Fruit fly (Drosophila melanogaster) S2 (cell line): Measurements from ENCODE around the gene lili.

Experiments
- CG8478 ChIP-seq: fragments of >200 bp; optimal IDR thresholded peaks from 2 replicates; lab custom pipeline; 2018
- CTCF ChIP-seq, 2 experiments: fragments of >200 bp; optimal IDR thresholded peaks; 2 replicates each; lab custom pipeline; 2018

lili gene

DNA sequence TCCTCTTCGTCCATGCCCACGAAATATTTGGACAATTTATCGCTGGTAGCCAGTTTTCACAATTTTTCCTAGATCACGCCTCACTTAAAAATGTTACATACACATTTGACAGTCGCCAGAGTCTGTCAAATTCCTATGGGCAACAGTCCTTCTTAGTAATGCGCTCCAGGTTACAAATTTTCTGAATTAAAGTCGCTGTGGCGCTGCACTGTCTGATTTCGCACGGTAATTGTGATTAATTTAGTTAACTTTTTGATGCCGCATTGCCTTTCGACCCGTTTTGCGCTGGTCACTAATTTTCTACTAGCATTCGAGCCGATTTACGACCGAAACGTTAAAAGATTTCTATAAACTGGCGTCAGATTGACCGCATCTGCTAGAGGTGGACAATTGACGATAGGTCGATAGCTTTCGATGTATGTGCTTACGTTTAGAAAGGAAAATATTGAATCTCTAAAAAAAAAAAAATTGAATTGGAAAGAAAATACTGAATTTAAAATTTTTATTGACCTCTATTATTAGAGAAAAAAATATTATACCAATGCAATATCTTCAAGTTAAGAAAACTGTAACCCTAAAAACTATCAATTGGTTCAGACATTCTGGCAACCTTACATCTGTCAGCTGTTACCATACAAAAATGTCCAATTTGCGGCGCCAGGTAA is at the start of gene lili, which contains the start of gene CG34150:
Gene lili (minus strand): TSS at position 376 of the 665 bp plus-strand sequence.
Gene CG34150 (plus strand): TSS at position 626 of the 665 bp plus-strand sequence.
- TF ChIP-seq CG8478 (lab: Kevin White, UChicago) (no peak), CTCF (optimal IDR thresholded peaks at IDR 0.05; lab: Kevin White, UChicago) (no peak)

DNA sequence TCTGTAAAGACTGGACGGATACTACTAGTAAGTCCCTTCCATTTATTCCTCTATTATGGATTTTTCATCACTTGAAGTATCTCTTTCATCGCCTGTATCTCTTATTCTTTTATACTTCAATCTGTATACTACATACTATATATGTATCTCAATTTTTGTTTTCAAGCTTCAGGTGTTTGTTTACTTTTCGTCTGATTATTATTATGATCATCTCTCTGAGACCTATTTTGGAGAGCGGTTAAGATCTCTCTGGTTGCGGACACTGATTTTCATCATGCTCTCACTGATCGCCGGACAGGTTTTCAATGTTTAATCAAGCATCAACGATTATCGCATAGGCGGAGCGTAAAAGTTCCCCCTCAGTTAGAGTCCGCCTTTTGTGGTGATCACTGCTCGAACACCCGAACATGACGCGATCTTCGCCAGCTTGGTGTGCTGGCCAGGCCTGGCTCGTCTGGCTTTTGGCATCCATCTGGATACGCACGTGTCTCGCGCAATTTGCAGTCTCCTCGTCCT is 48.8 kb upstream of the lili start, which contains the start of gene CG7016:
Gene CG7016 (plus strand): TSS at position 358 of the 516 bp plus-strand sequence.
- no peak for TF ChIP-seq CTCF (optimal IDR thresholded peaks at IDR 0.05; lab: Kevin White, UChicago)
- no peak for TF ChIP-seq CG8478 (lab: Kevin White, UChicago)

DNA sequence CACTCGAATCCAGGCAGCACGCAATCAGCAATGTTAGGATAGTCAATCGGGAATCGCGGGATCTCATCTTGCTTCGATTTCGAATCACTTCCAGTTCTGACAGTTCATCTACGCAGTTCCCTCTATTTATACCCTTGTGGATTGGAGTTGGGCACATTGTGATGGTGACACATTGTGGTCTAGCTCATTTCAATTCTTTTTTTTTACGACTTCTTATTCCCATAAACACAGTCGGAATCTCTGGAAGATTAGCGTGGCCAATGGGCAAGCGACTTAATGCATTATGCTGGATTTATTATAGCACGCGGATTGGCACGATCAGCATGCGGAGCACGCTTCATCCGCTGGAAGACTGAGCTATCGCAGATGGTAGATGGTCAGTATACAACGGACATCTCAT is 48.3 kb upstream of the lili start, which contains the start of gene CG13640:
Gene CG13640 (minus strand): TSS at position 101 of the 400 bp plus-strand sequence.
- TF ChIP-seq CG8478 (lab: Kevin White, UChicago): no peak
- no peak for TF ChIP-seq CTCF (optimal IDR thresholded peaks at IDR 0.05; lab: Kevin White, UChicago)

DNA sequence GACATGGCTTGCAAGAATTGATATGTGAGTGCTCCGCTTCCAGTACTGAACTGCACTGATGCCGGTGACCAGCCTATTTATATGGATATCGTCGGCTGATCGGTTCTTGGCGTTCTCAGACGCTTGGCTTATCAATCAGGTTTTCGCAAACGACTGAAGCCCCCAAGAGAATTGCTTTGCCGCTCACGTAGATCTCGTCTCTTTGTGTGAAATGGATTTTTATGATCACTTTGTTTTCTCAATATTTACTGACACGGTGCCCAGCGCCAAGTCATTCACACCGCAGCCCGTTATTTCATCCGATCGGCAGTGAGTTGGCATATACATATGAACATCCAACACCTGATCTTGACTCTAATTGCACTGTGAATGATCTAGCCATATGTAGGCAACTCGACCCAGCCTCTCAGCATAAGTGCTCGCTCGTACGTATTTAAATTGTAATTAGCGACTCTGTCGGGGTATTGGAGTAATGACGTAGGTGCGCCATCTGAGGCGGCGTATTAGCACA is 46.6 kb upstream of the lili start, which contains the start of gene CG13639:
Gene CG13639 (minus strand): TSS at position 51 of the 511 bp plus-strand sequence.
- TF ChIP-seq CG8478 (lab: Kevin White, UChicago): no peak
- no peak for TF ChIP-seq CTCF (optimal IDR thresholded peaks at IDR 0.05; lab: Kevin White, UChicago)

DNA sequence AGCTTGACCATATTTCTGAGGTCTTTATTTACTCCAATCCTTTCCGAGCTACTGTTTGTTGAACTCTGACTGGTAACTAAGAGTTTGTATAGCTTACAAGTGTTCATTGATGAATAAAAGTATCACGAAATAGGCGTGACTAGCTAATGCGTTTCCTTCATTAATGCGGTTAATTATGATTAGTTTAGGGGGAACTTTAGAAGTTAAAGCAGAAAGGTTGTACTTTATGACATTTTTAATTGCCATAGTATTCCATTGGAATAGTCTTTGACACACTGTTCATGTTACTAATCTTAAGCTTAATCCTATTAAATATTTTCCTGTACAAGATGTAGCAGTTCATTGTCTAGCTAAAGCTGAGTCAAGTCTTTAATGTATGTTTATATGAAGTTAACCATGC is 45.9 kb upstream of the lili start, which contains the start of gene ppk22:
Gene ppk22 (minus strand): TSS at position 101 of the 400 bp plus-strand sequence.
- TF ChIP-seq CG8478 (lab: Kevin White, UChicago): no peak
- TF ChIP-seq CTCF (optimal IDR thresholded peaks at IDR 0.05; lab: Kevin White, UChicago): no peak

DNA sequence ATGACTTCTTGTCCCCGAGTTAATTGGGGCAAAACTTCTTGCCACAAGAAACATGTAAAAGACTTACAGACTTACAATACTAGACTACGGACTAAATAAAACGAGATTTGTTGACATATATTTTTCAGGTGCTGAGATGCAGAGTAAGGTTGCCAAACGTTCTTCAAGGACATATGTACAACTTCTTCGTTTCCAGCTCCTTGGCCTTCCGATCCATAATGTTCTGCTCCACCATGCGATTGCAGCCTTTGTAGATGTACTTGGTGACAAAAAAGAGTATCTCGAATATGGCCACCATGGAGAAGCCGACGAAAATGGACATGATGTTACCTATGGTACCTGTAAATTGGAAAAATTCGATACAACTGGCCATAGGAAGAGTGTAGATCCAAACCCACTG is 43.6 kb upstream of the lili start, which contains the start of gene CAH4:
Gene CAH4 (minus strand): TSS at position 101 of the 400 bp plus-strand sequence.
- TF ChIP-seq CTCF (optimal IDR thresholded peaks at IDR 0.05; lab: Kevin White, UChicago) (no peak), CG8478 (lab: Kevin White, UChicago) (no peak)

DNA sequence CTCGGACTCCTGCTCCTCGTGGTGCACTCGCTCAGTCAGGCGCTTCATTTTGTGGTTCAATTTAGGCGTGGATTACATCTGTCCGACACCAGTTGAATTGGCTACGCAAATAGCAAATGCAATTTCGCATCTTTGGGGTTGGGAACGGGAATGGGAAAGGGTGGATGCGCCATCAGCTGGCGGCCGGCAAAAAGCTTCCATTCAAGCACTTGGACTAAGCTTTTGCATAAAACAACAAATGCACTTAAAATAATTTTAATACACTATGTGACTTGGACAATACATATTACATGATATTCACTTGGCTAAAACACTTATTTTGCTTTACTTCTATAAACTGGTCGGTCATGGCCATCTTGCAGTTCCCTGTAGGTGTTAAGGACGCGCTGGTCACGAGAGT is 42.3 kb upstream of the lili start, which contains the start of gene HDAC11:
Gene HDAC11 (minus strand): TSS at position 101 of the 400 bp plus-strand sequence.
- TF ChIP-seq CTCF (optimal IDR thresholded peaks at IDR 0.05; lab: Kevin White, UChicago) (no peak), CG8478 (lab: Kevin White, UChicago) (no peak)

DNA sequence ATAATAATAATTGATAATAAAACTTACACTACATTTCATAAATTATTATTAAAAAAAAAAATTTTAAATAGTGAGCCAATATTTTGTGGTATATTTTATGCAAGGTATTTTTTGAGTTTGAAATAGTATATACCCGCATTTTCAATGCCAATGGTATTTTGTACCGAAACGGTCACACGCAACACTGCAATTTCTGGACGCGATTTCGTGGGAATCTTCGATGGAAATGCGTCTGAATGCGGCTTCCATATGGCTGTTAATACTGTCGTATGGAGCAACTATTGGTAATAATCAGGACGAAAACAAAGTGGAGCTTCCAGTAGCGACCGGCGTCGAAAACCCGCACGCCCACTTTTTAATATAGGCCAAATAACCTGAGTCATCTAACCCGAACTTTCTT is 37.6 kb upstream of the lili start, which contains the start of gene Nct:
Gene Nct (plus strand): TSS at position 173 of the 400 bp plus-strand sequence.
- TF ChIP-seq CG8478 (lab: Kevin White, UChicago) (no peak), CTCF (optimal IDR thresholded peaks at IDR 0.05; lab: Kevin White, UChicago) (no peak)

DNA sequence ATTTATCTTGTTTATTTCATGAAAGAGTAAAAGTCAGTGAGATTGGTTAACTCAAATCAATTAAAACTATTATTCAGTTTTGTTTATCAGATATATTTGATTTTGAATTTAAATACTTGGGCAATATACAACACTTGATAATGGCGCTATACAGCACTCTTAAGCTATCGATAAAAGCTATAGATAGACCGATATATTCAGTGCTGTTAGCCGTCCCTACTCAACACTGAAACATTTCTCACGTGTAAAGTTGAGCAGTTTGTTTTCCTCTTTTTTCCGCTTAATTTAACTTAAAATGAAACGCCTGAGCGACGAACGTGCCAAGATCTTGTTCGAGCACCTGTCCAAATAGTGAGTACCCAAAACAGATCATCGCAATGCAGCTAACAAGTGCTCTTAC is 36.6 kb upstream of the lili start, which contains the start of gene CG7006:
Gene CG7006 (plus strand): TSS at position 208 of the 400 bp plus-strand sequence.
- no peak for TF ChIP-seq CTCF (optimal IDR thresholded peaks at IDR 0.05; lab: Kevin White, UChicago)
- no peak for TF ChIP-seq CG8478 (lab: Kevin White, UChicago)

DNA sequence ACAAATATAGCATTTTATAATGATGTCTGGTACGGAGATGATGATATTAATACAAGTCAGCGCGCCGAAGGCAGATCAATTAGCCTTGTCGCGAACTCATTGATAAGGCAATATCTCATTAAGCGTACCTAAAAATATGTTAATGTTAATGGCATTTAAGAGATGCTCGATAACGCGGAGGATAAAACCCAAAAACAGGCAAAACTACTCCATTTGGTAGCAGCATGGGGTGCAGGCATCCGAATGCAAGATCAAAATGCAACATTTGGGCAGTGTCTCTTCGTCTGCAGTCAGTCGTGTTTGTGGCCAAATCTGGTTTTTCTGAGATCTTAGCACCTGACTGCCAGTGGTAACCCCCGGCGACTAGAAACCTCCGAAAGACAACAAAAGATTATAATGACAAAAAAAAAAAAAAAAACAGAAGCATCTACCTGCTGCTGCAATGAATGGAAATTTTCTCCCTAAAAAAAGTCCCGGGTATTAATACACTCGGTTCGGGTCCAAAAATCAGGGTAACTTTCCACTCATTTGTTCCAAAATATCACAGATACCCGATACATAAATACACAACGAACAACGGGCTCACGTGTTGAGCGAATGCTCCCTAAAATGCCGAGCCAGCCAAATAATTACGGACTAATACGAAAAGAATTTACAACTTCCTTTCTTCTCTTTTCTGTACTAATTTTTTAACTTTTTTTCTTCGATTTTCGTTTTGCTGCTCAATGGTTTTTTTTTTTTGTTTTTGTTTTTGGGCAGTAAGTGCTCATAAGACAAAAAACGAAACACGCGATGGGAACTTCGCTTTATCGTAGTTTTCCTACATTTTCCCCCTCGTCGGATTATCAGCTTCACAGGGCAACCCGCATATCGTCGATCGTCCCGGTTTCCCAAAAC is 32.4 kb upstream of the lili start:
- TF ChIP-seq CG8478 (lab: Kevin White, UChicago) (no peak), CTCF (optimal IDR thresholded peaks at IDR 0.05; lab: Kevin White, UChicago) (no peak)

DNA sequence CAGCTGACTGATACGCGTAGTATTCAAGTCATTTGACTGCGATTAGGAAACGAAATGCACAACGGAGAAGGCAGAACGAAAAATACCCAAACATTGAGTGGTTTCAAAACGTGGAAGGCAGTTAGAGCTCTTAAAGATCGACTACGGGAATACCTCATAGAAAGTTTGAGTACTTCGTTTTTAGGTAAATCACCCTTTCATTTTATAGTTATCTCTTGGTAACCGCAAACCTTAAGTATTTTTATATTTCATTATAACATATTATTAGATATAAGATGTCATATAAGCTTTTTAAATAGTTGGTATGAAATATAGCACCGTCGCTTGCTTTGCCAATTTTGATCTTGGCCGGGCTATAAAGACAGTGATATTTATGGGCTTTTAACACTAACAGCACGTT is 31.3 kb upstream of the lili start:
- TF ChIP-seq CG8478 (lab: Kevin White, UChicago): no peak
- TF ChIP-seq CTCF (optimal IDR thresholded peaks at IDR 0.05; lab: Kevin White, UChicago): no peak

DNA sequence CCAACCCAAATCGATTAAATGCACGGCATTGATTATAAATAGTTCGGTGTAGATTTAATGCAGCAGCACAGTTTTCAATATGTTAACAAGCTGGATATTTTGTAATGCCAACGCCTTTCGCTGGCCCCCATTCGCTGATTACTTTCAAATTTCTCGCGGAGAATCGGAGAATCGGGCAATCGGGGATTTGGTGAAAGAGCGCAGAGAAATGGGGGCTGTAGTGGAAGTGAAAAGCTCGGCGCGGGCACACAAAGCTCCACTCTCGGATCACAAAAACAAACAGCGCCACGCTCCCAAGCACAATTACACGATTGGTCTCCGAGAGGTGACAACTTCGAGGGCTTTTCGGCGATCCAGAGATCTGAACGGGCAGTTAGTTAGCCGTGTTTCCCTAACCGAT is 27.8 kb upstream of the lili start, which contains the start of gene Esp:
Gene Esp (plus strand): TSS at position 301 of the 400 bp plus-strand sequence.
- no peak for TF ChIP-seq CG8478 (lab: Kevin White, UChicago)
- no peak for TF ChIP-seq CTCF (optimal IDR thresholded peaks at IDR 0.05; lab: Kevin White, UChicago)

DNA sequence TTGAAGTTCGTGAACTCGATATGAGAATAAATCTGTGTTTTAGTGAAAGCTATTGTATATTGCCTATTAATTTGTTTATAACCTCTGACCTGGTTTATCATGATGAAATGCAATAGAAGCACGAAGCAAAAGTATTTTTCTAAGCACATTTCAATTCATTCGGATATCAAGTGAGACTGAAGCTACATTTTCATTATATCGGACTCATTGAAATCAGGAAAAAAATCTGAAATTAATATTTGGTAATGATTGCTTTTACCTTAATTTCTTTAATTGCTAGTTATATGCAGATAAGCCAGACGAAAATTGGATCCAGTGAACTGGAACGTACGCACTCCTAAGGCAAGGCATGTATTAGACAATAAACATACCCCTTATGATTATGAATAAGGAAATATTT is 27.3 kb upstream of the lili start, which contains the start of gene CG33658:
Gene CG33658 (minus strand): TSS at position 101 of the 400 bp plus-strand sequence.
- TF ChIP-seq CG8478 (lab: Kevin White, UChicago): no peak

DNA sequence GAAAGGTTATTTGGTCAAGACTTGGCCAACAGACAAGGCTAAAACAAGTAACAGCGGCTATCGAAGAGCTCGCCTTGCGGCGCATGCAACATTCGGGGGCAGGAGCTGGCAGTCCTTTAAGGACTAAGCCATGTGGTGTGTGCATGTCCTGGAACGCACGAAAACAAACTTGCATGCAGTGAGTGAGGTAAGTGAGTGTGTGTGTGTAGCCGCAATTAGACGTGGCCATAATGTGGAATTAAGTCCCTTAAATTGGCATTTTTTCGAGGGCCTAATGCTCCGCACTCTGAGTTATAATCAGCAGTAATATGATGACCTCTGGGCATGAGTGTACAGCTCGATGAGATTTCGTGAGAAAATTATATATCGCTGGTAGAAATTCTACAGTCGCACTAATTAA is 19.8 kb upstream of the lili start, which contains the start of gene sosie:
Gene sosie (plus strand): TSS at position 301 of the 400 bp plus-strand sequence.
- TF ChIP-seq CTCF (optimal IDR thresholded peaks at IDR 0.05; lab: Kevin White, UChicago) (no peak), CG8478 (lab: Kevin White, UChicago) (no peak)
